Fruit fly (Drosophila melanogaster) whole organism, prepupa: Measurements from ENCODE around the gene CG33108.

Source experiments
- Blimp-1 ChIP-seq: fragments of 200-800 bp; sonication (Bioruptor generic); optimal IDR thresholded peaks from 3 replicates; lab custom pipeline; 2017; ENCODE audit warnings: missing biosample characterization, missing genetic modification characterization, mild to moderate bottlenecking, moderate library complexity, missing genetic modification reagents
- CG10631 ChIP-seq: fragments of 200-800 bp; sonication (Bioruptor generic); optimal IDR thresholded peaks from 2 replicates; lab custom pipeline; 2016; ENCODE audit warnings: missing biosample characterization, missing genetic modification characterization
- CG11294 ChIP-seq: fragments of 200-800 bp; sonication (Bioruptor generic); IDR thresholded peaks from 2 replicates; pipeline ENCODE4 v1.3.6; 2022; ENCODE audit warnings: missing biosample characterization, missing genetic modification characterization
- CG11762 ChIP-seq: fragments of 200-800 bp; sonication (Bioruptor generic); optimal IDR thresholded peaks from 3 replicates; lab custom pipeline; 2016; ENCODE audit warnings: missing biosample characterization, missing genetic modification characterization; ENCODE audit not compliant: insufficient read depth
- CG11902 ChIP-seq: fragments of 200-800 bp; sonication (Bioruptor generic); optimal IDR thresholded peaks from 3 replicates; lab custom pipeline; 2016; ENCODE audit warnings: missing biosample characterization, missing genetic modification characterization
- CG15336 ChIP-seq: fragments of 200-800 bp; sonication (Bioruptor generic); IDR thresholded peaks from 2 replicates; pipeline ENCODE4 v1.3.6; 2022; ENCODE audit warnings: missing biosample characterization, missing genetic modification characterization
- CG1621 ChIP-seq: fragments of 200-800 bp; sonication (Bioruptor generic); optimal IDR thresholded peaks from 3 replicates; lab custom pipeline; 2018; ENCODE audit warnings: missing biosample characterization, mild to moderate bottlenecking, missing genetic modification characterization
- CG3032 ChIP-seq: fragments of 200-800 bp; optimal IDR thresholded peaks from 2 replicates; lab custom pipeline; 2019; ENCODE audit warnings: missing biosample characterization, mild to moderate bottlenecking, missing genetic modification characterization, moderate library complexity
- CG31627 ChIP-seq: fragments of 200-800 bp; sonication (Bioruptor generic); optimal IDR thresholded peaks from 3 replicates; lab custom pipeline; 2016; ENCODE audit warnings: missing biosample characterization, missing genetic modification characterization
- CG34406 ChIP-seq: fragments of 200-800 bp; sonication (Bioruptor generic); optimal IDR thresholded peaks from 3 replicates; lab custom pipeline; 2016; ENCODE audit warnings: missing biosample characterization, missing genetic modification characterization
- CG3919 ChIP-seq: fragments of 200-800 bp; sonication (Bioruptor generic); optimal IDR thresholded peaks from 3 replicates; lab custom pipeline; 2016; ENCODE audit warnings: missing biosample characterization, missing genetic modification characterization
- CG6276 ChIP-seq: fragments of 200-800 bp; sonication (Bioruptor generic); optimal IDR thresholded peaks from 2 replicates; lab custom pipeline; 2017; ENCODE audit warnings: missing biosample characterization, mild to moderate bottlenecking, missing genetic modification characterization
- CG6808 ChIP-seq: fragments of 200-800 bp; sonication (Bioruptor generic); optimal IDR thresholded peaks from 3 replicates; lab custom pipeline; 2017; ENCODE audit warnings: missing biosample characterization, missing genetic modification characterization, mild to moderate bottlenecking, moderate library complexity, missing genetic modification reagents
- CG8319 ChIP-seq: fragments of 200-800 bp; sonication (Bioruptor generic); optimal IDR thresholded peaks from 3 replicates; lab custom pipeline; 2016; ENCODE audit warnings: missing biosample characterization, missing genetic modification characterization
- CG8632 ChIP-seq: fragments of 200-800 bp; sonication (Bioruptor generic); optimal IDR thresholded peaks from 3 replicates; lab custom pipeline; 2016; ENCODE audit warnings: missing biosample characterization, missing genetic modification characterization
- CG9139 ChIP-seq: fragments of 200-800 bp; sonication (Bioruptor generic); optimal IDR thresholded peaks from 3 replicates; lab custom pipeline; 2017; ENCODE audit warnings: missing biosample characterization, mild to moderate bottlenecking, missing genetic modification characterization
- Eip75B ChIP-seq: fragments of 200-800 bp; sonication (Bioruptor generic); optimal IDR thresholded peaks from 3 replicates; lab custom pipeline; 2016; ENCODE audit warnings: missing biosample characterization, missing genetic modification characterization
- Eip78C ChIP-seq: fragments of 200-800 bp; sonication (Bioruptor generic); peaks from one replicate; lab custom pipeline; 2016; ENCODE audit warnings: missing biosample characterization, missing genetic modification characterization
- Eip93F ChIP-seq: fragments of 200-800 bp; sonication (Bioruptor generic); optimal IDR thresholded peaks from 2 replicates; lab custom pipeline; 2016; ENCODE audit warnings: missing biosample characterization, mild to moderate bottlenecking, missing genetic modification characterization
- Ets21C ChIP-seq: fragments of 200-800 bp; sonication (Bioruptor generic); optimal IDR thresholded peaks from 3 replicates; lab custom pipeline; 2016; ENCODE audit warnings: missing biosample characterization, missing genetic modification characterization
- Ets96B ChIP-seq: fragments of 200-800 bp; optimal IDR thresholded peaks from 2 replicates; lab custom pipeline; 2019; ENCODE audit warnings: missing biosample characterization, mild to moderate bottlenecking, missing genetic modification characterization, moderate library complexity
- Gug ChIP-seq: fragments of 200-800 bp; sonication (Bioruptor generic); IDR thresholded peaks from 2 replicates; pipeline ENCODE4 v1.3.6; 2022; ENCODE audit warnings: missing biosample characterization, missing genetic modification characterization
- Hr38 ChIP-seq: sonication (Bioruptor generic); optimal IDR thresholded peaks from 2 replicates; lab custom pipeline; 2016; ENCODE audit warnings: missing biosample characterization, missing genetic modification characterization
- Hr39 ChIP-seq: fragments of 200-800 bp; sonication (Bioruptor generic); optimal IDR thresholded peaks from 2 replicates; lab custom pipeline; 2016; ENCODE audit warnings: missing biosample characterization, missing genetic modification characterization
- Hr4 ChIP-seq: fragments of 200-800 bp; sonication (Bioruptor generic); optimal IDR thresholded peaks from 3 replicates; lab custom pipeline; 2016; ENCODE audit warnings: missing biosample characterization, missing genetic modification characterization
- Met ChIP-seq: fragments of 200-800 bp; sonication (Bioruptor generic); optimal IDR thresholded peaks from 3 replicates; lab custom pipeline; 2016; ENCODE audit warnings: missing biosample characterization, missing genetic modification characterization
- OdsH ChIP-seq: fragments of 200-800 bp; sonication (Bioruptor generic); optimal IDR thresholded peaks from 3 replicates; lab custom pipeline; 2016; ENCODE audit warnings: missing biosample characterization, missing genetic modification characterization
- Sox14 ChIP-seq: fragments of 200-800 bp; sonication (Bioruptor generic); optimal IDR thresholded peaks from 3 replicates; lab custom pipeline; 2016; ENCODE audit warnings: missing biosample characterization, missing genetic modification characterization
- acj6 ChIP-seq: fragments of 200-800 bp; sonication (Bioruptor generic); optimal IDR thresholded peaks from 3 replicates; lab custom pipeline; 2016; ENCODE audit warnings: missing biosample characterization, missing genetic modification characterization
- cyc ChIP-seq: fragments of 200-800 bp; sonication (Bioruptor generic); optimal IDR thresholded peaks from 3 replicates; lab custom pipeline; 2016; ENCODE audit warnings: missing biosample characterization, missing genetic modification characterization
- dsx ChIP-seq: fragments of 200-800 bp; optimal IDR thresholded peaks from 3 replicates; lab custom pipeline; 2019; ENCODE audit warnings: missing biosample characterization, mild to moderate bottlenecking, missing genetic modification characterization, moderate library complexity; ENCODE audit not compliant: poor library complexity, severe bottlenecking
- eg ChIP-seq: fragments of 200-800 bp; sonication (Bioruptor generic); IDR thresholded peaks from 3 replicates; pipeline ENCODE4 v1.3.6; 2022; ENCODE audit warnings: missing biosample characterization, missing genetic modification characterization
- fd59A ChIP-seq: fragments of 200-800 bp; sonication (Bioruptor generic); optimal IDR thresholded peaks from 2 replicates; lab custom pipeline; 2017; ENCODE audit warnings: missing biosample characterization, mild to moderate bottlenecking, missing genetic modification characterization, missing genetic modification reagents
- fd85E ChIP-seq: fragments of 200-800 bp; sonication (Bioruptor generic); optimal IDR thresholded peaks from 3 replicates; lab custom pipeline; 2016; ENCODE audit warnings: missing biosample characterization, missing genetic modification characterization
- lz ChIP-seq: fragments of 200-800 bp; sonication (Bioruptor generic); optimal IDR thresholded peaks from 3 replicates; lab custom pipeline; 2016; ENCODE audit warnings: missing biosample characterization, missing genetic modification characterization
- pdm3 ChIP-seq: fragments of 200-800 bp; sonication (Bioruptor generic); optimal IDR thresholded peaks from 3 replicates; lab custom pipeline; 2016; ENCODE audit warnings: missing biosample characterization, missing genetic modification characterization
- salr ChIP-seq, 2 experiments: fragments of 200-800 bp; sonication (Bioruptor generic); optimal IDR thresholded peaks; 3 replicates each; lab custom pipeline; 2016 to 2018; ENCODE audit warnings: missing biosample characterization in 2 of 2, missing genetic modification characterization in 2 of 2, mild to moderate bottlenecking in 1 of 2
- svp ChIP-seq: fragments of 200-800 bp; sonication (Bioruptor generic); peaks from one replicate; lab custom pipeline; 2016; ENCODE audit warnings: missing biosample characterization, missing genetic modification characterization
- topi ChIP-seq: fragments of 200-800 bp; sonication (Bioruptor generic); optimal IDR thresholded peaks from 3 replicates; lab custom pipeline; 2016; ENCODE audit warnings: missing biosample characterization, missing genetic modification characterization
- vri ChIP-seq: fragments of 200-800 bp; sonication (Bioruptor generic); optimal IDR thresholded peaks from 3 replicates; lab custom pipeline; 2016; ENCODE audit warnings: missing biosample characterization, mild to moderate bottlenecking, missing genetic modification characterization

CG33108 gene

dm6 chr3R:24025715-24026467 lies 30.4 kb downstream of the CG33108 start (continued):
- TF ChIP-seq Blimp-1 (GFP tag; lab: Kevin White, UChicago), result no peak
- TF ChIP-seq lz (GFP tag; lab: Kevin White, UChicago), result no peak
- TF ChIP-seq Sox14, result peak; percentile 35
- TF ChIP-seq vri (GFP tag; lab: Kevin White, UChicago), result no peak
- TF ChIP-seq CG11762 (GFP tag; lab: Kevin White, UChicago), result no peak
- TF ChIP-seq CG15336, result peak; percentile 51; the same call in 1 of the 2 replicates
- peak; percentile 47 for TF ChIP-seq Met (GFP tag; lab: Kevin White, UChicago)
- TF ChIP-seq CG1621, result no peak
- TF ChIP-seq CG9139 (GFP tag; lab: Kevin White, UChicago), result no peak
- peak; percentile 12 for TF ChIP-seq Ets96B
- no peak for TF ChIP-seq CG8319 (GFP tag; lab: Kevin White, UChicago)
- no peak for TF ChIP-seq Hr38 (GFP tag; lab: Kevin White, UChicago)
- TF ChIP-seq CG3032 (tag; lab: Kevin White, UChicago), result peak; percentile 5
- peak; percentile 74 for TF ChIP-seq Eip78C (GFP tag; lab: Kevin White, UChicago)
- TF ChIP-seq fd85E (GFP tag; lab: Kevin White, UChicago), result no peak
- no peak for TF ChIP-seq CG11294 (GFP tag; lab: Robert Waterston, UW)
- no peak for TF ChIP-seq salr (GFP tag; optimal IDR thresholded peaks at IDR 0.05; lab: Kevin White, UChicago)
- TF ChIP-seq Eip75B (GFP tag; lab: Kevin White, UChicago), result peak; percentile 0
- no peak for TF ChIP-seq CG10631 (GFP tag; lab: Kevin White, UChicago)
- peak; percentile 33 for TF ChIP-seq cyc (GFP tag; lab: Kevin White, UChicago)

DNA sequence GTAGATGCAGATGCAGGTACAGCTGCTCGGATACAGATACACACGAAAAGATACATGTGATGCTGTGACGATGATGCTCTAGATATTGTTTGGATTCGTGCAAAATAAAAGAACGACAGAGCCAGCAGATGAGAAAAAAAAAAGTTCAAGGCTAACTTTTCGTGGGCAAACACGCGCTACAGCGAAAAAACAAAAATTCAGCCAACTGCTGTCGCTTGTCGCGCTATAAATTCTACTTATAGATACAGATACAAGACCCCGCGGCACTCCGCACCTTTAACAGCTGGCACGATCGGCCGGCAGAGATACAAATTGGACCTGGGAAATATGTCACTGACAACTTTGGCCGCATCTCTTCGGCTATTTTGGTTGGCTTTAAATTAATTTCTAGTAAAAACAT lies 31.0 kb downstream of the CG33108 start:
- TF ChIP-seq salr (GFP tag; optimal IDR thresholded peaks at IDR 0.05; lab: Kevin White, UChicago) (peak in 1 of 2 experiments; percentile 0), CG11902 (GFP tag; lab: Kevin White, UChicago) (no peak), Met (GFP tag; lab: Kevin White, UChicago) (no peak), Eip78C (GFP tag; lab: Kevin White, UChicago) (no peak)

DNA sequence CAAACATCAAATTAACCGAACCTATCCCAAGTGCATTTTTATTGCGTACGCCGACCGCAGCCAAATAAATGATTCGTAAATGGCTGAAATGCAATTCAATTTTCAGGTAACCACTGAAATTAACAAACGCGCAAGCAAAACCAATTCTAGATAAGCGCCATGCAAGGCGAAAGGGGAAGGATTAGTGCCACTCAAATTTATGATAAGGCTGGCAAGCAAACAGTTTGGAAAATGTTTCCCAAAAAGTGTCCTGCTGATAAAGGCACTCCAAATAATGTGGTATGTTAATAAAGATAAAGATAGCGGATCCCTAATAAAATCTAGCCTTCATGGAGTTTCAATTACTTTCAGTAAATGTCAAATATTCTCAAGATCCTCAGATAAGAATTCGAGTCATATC lies 31.8 kb downstream of the CG33108 start:
- TF ChIP-seq acj6 (GFP tag; lab: Kevin White, UChicago), result no peak
- peak; percentile 42 for TF ChIP-seq vri (GFP tag; lab: Kevin White, UChicago)
- no peak for TF ChIP-seq Hr4 (GFP tag; lab: Kevin White, UChicago)
- no peak for TF ChIP-seq Hr39 (GFP tag; lab: Kevin White, UChicago)
- no peak for TF ChIP-seq fd59A (GFP tag; lab: Kevin White, UChicago)
- TF ChIP-seq CG1621, result no peak
- TF ChIP-seq, all 60 proteins: peak for 1

DNA sequence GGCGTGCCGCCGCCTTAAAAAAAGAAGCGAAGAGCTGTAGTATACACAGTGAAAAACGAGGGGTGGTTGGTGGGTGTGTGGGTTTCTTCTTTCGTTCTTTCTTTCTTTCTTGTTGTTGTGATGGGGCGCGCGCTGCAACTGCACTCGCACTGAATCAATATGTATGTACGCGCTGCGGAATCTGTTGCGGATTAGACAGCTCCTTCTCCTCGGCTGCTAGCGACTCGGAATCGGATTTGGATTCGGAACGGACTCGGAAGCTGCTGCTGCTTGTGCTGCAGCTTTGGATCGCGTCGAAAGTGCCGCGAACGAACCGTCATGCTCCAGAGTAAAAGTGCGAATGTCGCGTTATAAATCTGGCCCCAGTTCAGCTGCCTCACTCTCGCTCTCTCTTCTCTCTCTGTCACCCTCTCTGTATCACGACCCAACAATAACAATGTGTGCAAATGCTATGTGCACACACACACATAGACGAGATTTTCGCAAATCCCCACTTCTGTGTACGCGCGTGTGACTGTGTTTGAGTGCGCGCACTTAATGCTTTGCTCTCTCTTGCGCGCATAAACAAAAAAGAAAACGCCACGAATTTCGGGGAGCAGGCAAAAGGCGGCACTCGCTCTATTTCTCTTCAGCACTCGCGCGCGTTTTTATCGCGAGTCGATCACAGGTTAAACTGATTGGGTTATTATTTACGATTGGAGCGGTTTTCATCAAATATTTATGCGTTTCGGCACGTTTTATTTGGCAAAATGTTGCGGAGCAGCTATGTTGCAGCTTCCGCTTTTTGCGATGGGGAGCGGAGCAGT lies 35.8 kb downstream of the CG33108 start:
- TF ChIP-seq CG31627 (GFP tag; lab: Kevin White, UChicago) (peak; percentile 16), CG34406 (GFP tag; lab: Kevin White, UChicago) (peak; percentile 12), CG3032 (tag; lab: Kevin White, UChicago) (peak; percentile 12), CG6276 (GFP tag; lab: Kevin White, UChicago) (peak; percentile 54), CG11902 (GFP tag; lab: Kevin White, UChicago) (peak; percentile 11), Sox14 (peak; percentile 50), Eip93F (GFP tag; lab: Kevin White, UChicago) (no peak), vri (GFP tag; lab: Kevin White, UChicago) (peak; percentile 56), CG6808 (GFP tag; lab: Kevin White, UChicago) (peak; percentile 32), OdsH (GFP tag; lab: Kevin White, UChicago) (no peak), topi (GFP tag; lab: Kevin White, UChicago) (peak; percentile 23), CG9139 (GFP tag; lab: Kevin White, UChicago) (peak; percentile 18), Hr4 (GFP tag; lab: Kevin White, UChicago) (no peak), lz (GFP tag; lab: Kevin White, UChicago) (no peak), svp (GFP tag; lab: Kevin White, UChicago) (peak; percentile 94), Hr39 (GFP tag; lab: Kevin White, UChicago) (peak; percentile 13), Gug (GFP tag; lab: Robert Waterston, UW) (peak; percentile 44; the same call in 1 of the 2 replicates), CG8319 (GFP tag; lab: Kevin White, UChicago) (no peak), dsx (peak; percentile 83), acj6 (GFP tag; lab: Kevin White, UChicago) (peak; percentile 3), fd59A (GFP tag; lab: Kevin White, UChicago) (no peak), CG10631 (GFP tag; lab: Kevin White, UChicago) (no peak), pdm3 (GFP tag; lab: Kevin White, UChicago) (no peak), CG1621 (peak; percentile 13), Hr38 (GFP tag; lab: Kevin White, UChicago) (no peak), Ets21C (GFP tag; lab: Kevin White, UChicago) (no peak), CG8632 (no peak), eg (peak; percentile 67; the same call in 2 of the 3 replicates), CG3919 (GFP tag; lab: Kevin White, UChicago) (peak; percentile 51)
